Fruit fly (Drosophila melanogaster) whole organism, embryonic: ENCODE results near the gene mthl11.
A peak's percentile ranks its signal among the peaks of the same experiment; 100 is the strongest.

ENCODE experiments used
- Adf1 ChIP-seq: fragments of 200-800 bp; sonication (Bioruptor generic); IDR thresholded peaks from 2 replicates; pipeline ENCODE4 v1.3.6; 2022; ENCODE audit warnings: missing biosample characterization, missing genetic modification characterization
- Atf-2 ChIP-seq: fragments of 200-800 bp; sonication (Bioruptor generic); optimal IDR thresholded peaks from 2 replicates; lab custom pipeline; 2016; ENCODE audit warnings: missing biosample characterization, missing genetic modification characterization
- BEAF-32 ChIP-seq: fragments of 200-800 bp; sonication (Bioruptor generic); optimal IDR thresholded peaks from 3 replicates; lab custom pipeline; 2017; ENCODE audit warnings: missing biosample characterization, missing genetic modification characterization, mild to moderate bottlenecking, moderate library complexity, missing genetic modification reagents
- Bgb ChIP-seq: fragments of 200-800 bp; sonication (Bioruptor generic); IDR thresholded peaks from 2 replicates; pipeline ENCODE4 v1.3.6; 2022; ENCODE audit warnings: missing biosample characterization, missing genetic modification characterization; ENCODE audit not compliant: partially characterized antibody
- Blimp-1 ChIP-seq: fragments of 200-800 bp; sonication (Bioruptor generic); optimal IDR thresholded peaks from 3 replicates; lab custom pipeline; 2018; ENCODE audit warnings: missing biosample characterization, missing genetic modification characterization, mild to moderate bottlenecking, moderate library complexity, missing genetic modification reagents
- CG13894 ChIP-seq: fragments of 200-800 bp; sonication (Bioruptor generic); optimal IDR thresholded peaks from 3 replicates; lab custom pipeline; 2018; ENCODE audit warnings: missing biosample characterization, mild to moderate bottlenecking, missing genetic modification characterization, moderate library complexity
- CG15073 ChIP-seq: fragments of 200-800 bp; sonication (Bioruptor generic); optimal IDR thresholded peaks from 2 replicates; lab custom pipeline; 2016; ENCODE audit warnings: missing biosample characterization, missing genetic modification characterization
- CG15696 ChIP-seq: fragments of 200-800 bp; sonication (Bioruptor generic); optimal IDR thresholded peaks from 2 replicates; lab custom pipeline; 2019; ENCODE audit warnings: missing biosample characterization, mild to moderate bottlenecking, missing genetic modification characterization, moderate library complexity
- CG18599 ChIP-seq: fragments of 200-800 bp; sonication (Bioruptor generic); optimal IDR thresholded peaks from 3 replicates; lab custom pipeline; 2017; ENCODE audit warnings: missing biosample characterization, missing genetic modification characterization, mild to moderate bottlenecking, moderate library complexity, missing genetic modification reagents
- CG30403 ChIP-seq: fragments of 200-800 bp; sonication (Bioruptor generic); optimal IDR thresholded peaks from 3 replicates; lab custom pipeline; 2016; ENCODE audit warnings: missing biosample characterization, missing genetic modification characterization
- CG31224 ChIP-seq: fragments of 200-800 bp; sonication (Bioruptor generic); IDR thresholded peaks from 2 replicates; pipeline ENCODE4 v1.3.6; 2022; ENCODE audit warnings: missing biosample characterization, missing genetic modification characterization
- CG3163 ChIP-seq: fragments of 200-800 bp; sonication (Bioruptor generic); optimal IDR thresholded peaks from 3 replicates; lab custom pipeline; 2016; ENCODE audit warnings: missing biosample characterization, missing genetic modification characterization
- CG32772 ChIP-seq: fragments of 200-800 bp; sonication (Bioruptor generic); IDR thresholded peaks from 2 replicates; pipeline ENCODE4 v1.3.6; 2022; ENCODE audit warnings: missing biosample characterization, missing genetic modification characterization
- CG42726 ChIP-seq: fragments of 200-800 bp; sonication (Bioruptor generic); IDR thresholded peaks from 2 replicates; pipeline ENCODE4 v1.3.6; 2022; ENCODE audit warnings: missing biosample characterization, missing genetic modification characterization; ENCODE audit not compliant: partially characterized antibody
- CG43689 ChIP-seq: fragments of 200-800 bp; sonication (Bioruptor generic); IDR thresholded peaks from 2 replicates; pipeline ENCODE4 v1.3.6; 2022; ENCODE audit warnings: missing biosample characterization, missing genetic modification characterization
- CG4730 ChIP-seq: fragments of 200-800 bp; sonication (Bioruptor generic); IDR thresholded peaks from 2 replicates; pipeline ENCODE4 v1.3.6; 2022; ENCODE audit warnings: missing biosample characterization, missing genetic modification characterization
- CG6791 ChIP-seq: fragments of 200-800 bp; sonication (Bioruptor generic); IDR thresholded peaks from 3 replicates; pipeline ENCODE4 v1.3.6; 2022; ENCODE audit warnings: missing biosample characterization, missing genetic modification characterization; ENCODE audit not compliant: partially characterized antibody
- CG7928 ChIP-seq: fragments of 200-800 bp; sonication (Bioruptor generic); optimal IDR thresholded peaks from 2 replicates; lab custom pipeline; 2017; ENCODE audit warnings: missing biosample characterization, mild to moderate bottlenecking, missing genetic modification characterization
- CG7963 ChIP-seq: fragments of 200-800 bp; sonication (Bioruptor generic); IDR thresholded peaks from 3 replicates; pipeline ENCODE4 v1.3.6; 2022; ENCODE audit warnings: missing biosample characterization, missing genetic modification characterization; ENCODE audit not compliant: partially characterized antibody
- D19A ChIP-seq: fragments of 200-800 bp; optimal IDR thresholded peaks from 3 replicates; lab custom pipeline; 2019; ENCODE audit warnings: missing biosample characterization, mild to moderate bottlenecking, missing genetic modification characterization, moderate library complexity
- Dip2 ChIP-seq: fragments of 200-800 bp; sonication (Bioruptor generic); IDR thresholded peaks from 2 replicates; pipeline ENCODE4 v1.3.6; 2022; ENCODE audit warnings: missing biosample characterization, missing genetic modification characterization
- Drgx ChIP-seq: fragments of 200-800 bp; sonication (Bioruptor generic); IDR thresholded peaks from 2 replicates; pipeline ENCODE4 v1.3.6; 2022; ENCODE audit warnings: missing biosample characterization, missing genetic modification characterization
- Ets65A ChIP-seq: fragments of 200-800 bp; sonication (Bioruptor generic); peaks from one replicate; lab custom pipeline; 2016; ENCODE audit warnings: missing biosample characterization, missing genetic modification characterization
- Ets97D ChIP-seq: fragments of 200-800 bp; sonication (Bioruptor generic); optimal IDR thresholded peaks from 3 replicates; lab custom pipeline; 2016; ENCODE audit warnings: missing biosample characterization, missing genetic modification characterization
- Gug ChIP-seq: fragments of 200-800 bp; sonication (Bioruptor generic); IDR thresholded peaks from 4 replicates; pipeline ENCODE4 v1.3.6; 2022; ENCODE audit warnings: missing biosample characterization, missing genetic modification characterization
- H15 ChIP-seq: fragments of 200-800 bp; sonication (Bioruptor generic); IDR thresholded peaks from 3 replicates; pipeline ENCODE4 v1.3.6; 2022; ENCODE audit warnings: missing biosample characterization, missing genetic modification characterization
- Hand ChIP-seq: fragments of 200-800 bp; sonication (Bioruptor generic); optimal IDR thresholded peaks from 2 replicates; lab custom pipeline; 2017; ENCODE audit warnings: mild to moderate bottlenecking, missing biosample characterization, missing genetic modification reagents, missing genetic modification characterization
- Hr3 ChIP-seq: fragments of 200-800 bp; sonication (Bioruptor generic); optimal IDR thresholded peaks from 3 replicates; lab custom pipeline; 2016; ENCODE audit warnings: missing biosample characterization, missing genetic modification characterization
- Hsf ChIP-seq: fragments of 200-800 bp; sonication (Bioruptor generic); optimal IDR thresholded peaks from 3 replicates; lab custom pipeline; 2016; ENCODE audit warnings: missing biosample characterization, missing genetic modification characterization
- Myb ChIP-seq: fragments of 200-800 bp; sonication (Bioruptor generic); optimal IDR thresholded peaks from 2 replicates; lab custom pipeline; 2016; ENCODE audit warnings: missing biosample characterization, missing genetic modification characterization
- NC2β ChIP-seq: fragments of 200-800 bp; sonication (Bioruptor generic); optimal IDR thresholded peaks from 2 replicates; lab custom pipeline; 2016; ENCODE audit warnings: missing biosample characterization, missing genetic modification characterization
- PHDP ChIP-seq: fragments of 200-800 bp; sonication (Bioruptor generic); optimal IDR thresholded peaks from 3 replicates; lab custom pipeline; 2018; ENCODE audit warnings: missing biosample characterization, mild to moderate bottlenecking, missing genetic modification characterization, moderate library complexity
- Six4 ChIP-seq: fragments of 200-800 bp; sonication (Bioruptor generic); optimal IDR thresholded peaks from 2 replicates; lab custom pipeline; 2016; ENCODE audit warnings: missing biosample characterization, missing genetic modification characterization
- Vsx1 ChIP-seq: fragments of 200-800 bp; sonication (Bioruptor generic); optimal IDR thresholded peaks from 2 replicates; lab custom pipeline; 2017; ENCODE audit warnings: missing biosample characterization, mild to moderate bottlenecking, missing genetic modification characterization, missing genetic modification reagents
- cas ChIP-seq: fragments of 200-800 bp; sonication (Bioruptor generic); IDR thresholded peaks from 2 replicates; pipeline ENCODE4 v1.3.6; 2022; ENCODE audit warnings: missing biosample characterization, missing genetic modification characterization
- crol ChIP-seq: fragments of 200-800 bp; sonication (Bioruptor generic); IDR thresholded peaks from 2 replicates; pipeline ENCODE4 v1.3.6; 2022; ENCODE audit warnings: missing biosample characterization, missing genetic modification characterization
- disco-r ChIP-seq: fragments of 200-800 bp; sonication (Bioruptor generic); optimal IDR thresholded peaks from 2 replicates; lab custom pipeline; 2016; ENCODE audit warnings: missing biosample characterization, missing genetic modification characterization
- exex ChIP-seq: fragments of 200-800 bp; sonication (Bioruptor generic); optimal IDR thresholded peaks from 4 replicates; lab custom pipeline; 2018; ENCODE audit warnings: missing biosample characterization, mild to moderate bottlenecking, missing genetic modification characterization, moderate library complexity
- eyg ChIP-seq: fragments of 200-800 bp; sonication (Bioruptor generic); optimal IDR thresholded peaks from 3 replicates; lab custom pipeline; 2016; ENCODE audit warnings: missing biosample characterization, missing genetic modification characterization
- ftz-f1 ChIP-seq: fragments of 200-800 bp; sonication (Bioruptor generic); optimal IDR thresholded peaks from 2 replicates; lab custom pipeline; 2016; ENCODE audit warnings: missing biosample characterization, missing genetic modification characterization
- grau ChIP-seq: fragments of 200-800 bp; optimal IDR thresholded peaks from 3 replicates; lab custom pipeline; 2019; ENCODE audit warnings: missing biosample characterization, mild to moderate bottlenecking, missing genetic modification characterization, moderate library complexity
- ind ChIP-seq: fragments of 200-800 bp; sonication (Bioruptor generic); optimal IDR thresholded peaks from 3 replicates; lab custom pipeline; 2016; ENCODE audit warnings: missing biosample characterization, missing genetic modification characterization
- lilli ChIP-seq: fragments of 200-800 bp; sonication (Bioruptor generic); optimal IDR thresholded peaks from 3 replicates; lab custom pipeline; 2016; ENCODE audit warnings: missing biosample characterization, missing genetic modification characterization
- nerfin-2 ChIP-seq: fragments of 200-800 bp; sonication (Bioruptor generic); IDR thresholded peaks from 2 replicates; pipeline ENCODE4 v1.3.6; 2022; ENCODE audit warnings: missing biosample characterization, missing genetic modification characterization; ENCODE audit not compliant: partially characterized antibody
- nom ChIP-seq: fragments of 200-800 bp; sonication (Bioruptor generic); optimal IDR thresholded peaks from 2 replicates; lab custom pipeline; 2017; ENCODE audit warnings: missing biosample characterization, missing genetic modification characterization, mild to moderate bottlenecking, moderate library complexity, missing genetic modification reagents
- pum ChIP-seq: fragments of 200-800 bp; sonication (Bioruptor generic); optimal IDR thresholded peaks from 2 replicates; lab custom pipeline; 2016; ENCODE audit warnings: missing biosample characterization, missing genetic modification characterization
- sc ChIP-seq, 3 experiments: fragments of >200 bp in 2 of 3; fragments of 200-800 bp in 1 of 3; sonication (Bioruptor generic) in 1 of 3; optimal IDR thresholded peaks; 2 replicates in 2 of 3; 3 replicates in 1 of 3; lab custom pipeline; 2017; ENCODE audit warnings: mild to moderate bottlenecking in 1 of 3, missing biosample characterization in 1 of 3, missing genetic modification characterization in 1 of 3, missing genetic modification reagents in 1 of 3
- sr ChIP-seq: fragments of 200-800 bp; sonication (Bioruptor generic); IDR thresholded peaks from 3 replicates; pipeline ENCODE4 v1.3.6; 2022; ENCODE audit warnings: missing biosample characterization, missing genetic modification characterization
- tx ChIP-seq: fragments of 200-800 bp; sonication (Bioruptor generic); optimal IDR thresholded peaks from 2 replicates; lab custom pipeline; 2016; ENCODE audit warnings: missing biosample characterization, missing genetic modification characterization
- unpg ChIP-seq: fragments of 200-800 bp; sonication (Bioruptor generic); optimal IDR thresholded peaks from 3 replicates; lab custom pipeline; 2018; ENCODE audit warnings: missing biosample characterization, mild to moderate bottlenecking, missing genetic modification characterization, moderate library complexity
- yki ChIP-seq: fragments of >200 bp; optimal IDR thresholded peaks from 3 replicates; lab custom pipeline; 2018

mthl11 gene

DNA sequence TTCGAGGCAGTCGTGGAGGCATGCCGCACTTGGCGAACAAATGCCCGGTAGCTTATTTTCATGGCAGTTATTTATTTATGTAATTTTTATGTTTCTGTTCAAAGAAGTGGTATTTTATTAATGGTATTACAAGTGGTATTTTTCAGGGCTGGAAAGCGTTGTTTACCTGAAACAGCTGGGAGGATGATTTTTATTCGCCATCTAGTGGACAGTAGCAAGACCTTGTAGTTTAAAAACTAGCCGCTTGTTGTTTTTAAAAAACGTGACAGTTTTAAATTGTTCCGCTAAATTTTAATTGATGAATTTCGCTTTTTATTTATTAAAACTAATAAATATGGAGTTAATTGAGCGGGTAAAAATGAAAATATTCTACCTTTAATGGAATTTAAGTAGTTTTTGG, 15.1 kb downstream of the mthl11 start, which contains the start of gene CG6345 (continued):
- TF ChIP-seq CG18599 (GFP tag; lab: Kevin White, UChicago) (peak; percentile 81), CG7963 (no peak), Hsf (GFP tag; lab: Kevin White, UChicago) (peak; percentile 89), BEAF-32 (peak; percentile 29), CG3163 (GFP tag; lab: Kevin White, UChicago) (peak; percentile 21), yki (lab: Kevin White, UChicago) (no peak), unpg (GFP tag; lab: Kevin White, UChicago) (peak; percentile 83), Vsx1 (peak; percentile 86), lilli (GFP tag; lab: Kevin White, UChicago) (peak; percentile 82), CG31224 (peak; percentile 65), CG42726 (GFP tag; lab: Robert Waterston, UW) (no peak), sr (GFP tag; lab: Robert Waterston, UW) (peak; percentile 73; the same call in 2 of the 3 replicates), CG6791 (GFP tag; lab: Robert Waterston, UW) (no peak), Gug (no peak), crol (GFP tag; lab: Robert Waterston, UW) (no peak), CG43689 (GFP tag; lab: Robert Waterston, UW) (peak; percentile 77), CG32772 (peak; percentile 75), D19A (peak; percentile 74), Dip2 (GFP tag; lab: Robert Waterston, UW) (no peak), Blimp-1 (peak; percentile 82), Six4 (GFP tag; lab: Kevin White, UChicago) (peak; percentile 78), CG15073 (GFP tag; lab: Kevin White, UChicago) (no peak), Ets65A (GFP tag; lab: Kevin White, UChicago) (no peak), H15 (GFP tag; lab: Robert Waterston, UW) (peak; percentile 77), Bgb (GFP tag; lab: Robert Waterston, UW) (no peak), pum (peak; percentile 74), exex (tag; lab: Kevin White, UChicago) (peak; percentile 28), CG13894 (tag; lab: Kevin White, UChicago) (peak; percentile 74), PHDP (tag; lab: Kevin White, UChicago) (peak; percentile 86), Myb (GFP tag; lab: Kevin White, UChicago) (peak; percentile 91), cas (GFP tag; lab: Robert Waterston, UW) (no peak), Ets97D (GFP tag; lab: Kevin White, UChicago) (peak; percentile 43), CG15696 (tag; lab: Kevin White, UChicago) (peak; percentile 85), Atf-2 (GFP tag; lab: Kevin White, UChicago) (peak; percentile 83), tx (peak; percentile 57), nom (GFP tag; lab: Kevin White, UChicago) (peak; percentile 53), CG4730 (GFP tag; lab: Robert Waterston, UW) (peak; percentile 69), NC2β (GFP tag; lab: Kevin White, UChicago) (peak; percentile 90), disco-r (GFP tag; lab: Kevin White, UChicago) (peak; percentile 77), Hr3 (GFP tag; lab: Kevin White, UChicago) (peak; percentile 80), grau (peak; percentile 77), Drgx (GFP tag; lab: Robert Waterston, UW) (peak; percentile 35; the same call in 1 of the 2 replicates), CG7928 (GFP tag; lab: Kevin White, UChicago) (peak; percentile 94), Hand (peak; percentile 50), ftz-f1 (GFP tag; lab: Kevin White, UChicago) (peak; percentile 14), CG30403 (GFP tag; lab: Kevin White, UChicago) (peak; percentile 76), Adf1 (GFP tag; lab: Robert Waterston, UW) (peak; percentile 22; the same call in 1 of the 2 replicates), sc (optimal IDR thresholded peaks at IDR 0.05; lab: Kevin White, UChicago) (no peak), sc (GFP tag; optimal IDR thresholded peaks at IDR 0.05; lab: Kevin White, UChicago) (peak; percentile 78), nerfin-2 (GFP tag; lab: Robert Waterston, UW) (no peak), eyg (peak; percentile 73), ind (peak; percentile 83)
